Fruit fly (Drosophila melanogaster): ENCODE results near the gene Cat.

- TF ChIP-seq Ets98B (GFP tag; IDR thresholded peaks at IDR 0.05): no peak; the same call in 1 of the 2 replicates
- TF ChIP-seq CG8301 (tag; optimal IDR thresholded peaks at IDR 0.05): no peak
- TF ChIP-seq Pif1A (GFP tag; optimal IDR thresholded peaks at IDR 0.05): no peak
- peak; percentile 80 for TF ChIP-seq CG32121 (GFP tag; IDR thresholded peaks at IDR 0.05)
- TF ChIP-seq Snoo (tag; optimal IDR thresholded peaks at IDR 0.05): no peak
- TF ChIP-seq EcR (GFP tag; optimal IDR thresholded peaks at IDR 0.05): no peak
- peak; percentile 20; the same call in 1 of the 2 replicates for TF ChIP-seq CG12605 (GFP tag; IDR thresholded peaks at IDR 0.05)
- TF ChIP-seq CG15710 (tag; optimal IDR thresholded peaks at IDR 0.05): no peak
- no peak for TF ChIP-seq gl (tag; optimal IDR thresholded peaks at IDR 0.05)
Observed at dm6 chr3L:18789203-18790018, 33.0 kb upstream of the Cat start.
